Fruit fly (Drosophila melanogaster): Measurements from ENCODE around the gene tal-AA.

The tal-AA gene

DNA sequence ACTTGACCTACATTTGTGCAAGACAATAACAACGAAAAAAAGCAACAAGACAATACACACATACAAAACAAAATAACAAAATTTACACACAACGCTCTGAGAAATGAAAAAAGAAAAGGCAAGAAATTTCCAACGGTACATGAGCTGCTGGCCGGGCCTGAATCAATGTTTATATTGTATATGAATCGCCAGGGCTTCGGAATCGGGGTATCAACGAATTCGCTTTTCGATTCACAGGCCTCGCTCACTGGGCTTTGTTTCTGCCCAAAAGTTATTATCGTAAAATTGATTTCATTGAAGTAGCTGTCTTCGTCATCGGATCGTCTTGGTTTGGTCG, 3.4 kb downstream of the tal-AA start:
- peak; percentile 84 for TF ChIP-seq cg (GFP tag; optimal IDR thresholded peaks at IDR 0.05)
- peak; percentile 10 for TF ChIP-seq Blimp-1 (GFP tag; optimal IDR thresholded peaks at IDR 0.05)
- TF ChIP-seq CG2199 (GFP tag; IDR thresholded peaks at IDR 0.05) = peak; percentile 53; the same call in 1 of the 3 replicates
- peak; percentile 65 for TF ChIP-seq nom (GFP tag; optimal IDR thresholded peaks at IDR 0.05)
- peak; percentile 64 for TF ChIP-seq kni (GFP tag; optimal IDR thresholded peaks at IDR 0.05)
- no peak for TF ChIP-seq kay (GFP tag; optimal IDR thresholded peaks at IDR 0.05)
- no peak for TF ChIP-seq B-H1 (GFP tag; IDR thresholded peaks at IDR 0.05)
- no peak for TF ChIP-seq CG10565 (GFP tag; optimal IDR thresholded peaks at IDR 0.05)
- peak; percentile 66 for TF ChIP-seq pros (GFP tag; optimal IDR thresholded peaks at IDR 0.05)
- TF ChIP-seq abd-A (tag; optimal IDR thresholded peaks at IDR 0.05) = peak; percentile 24
- peak; percentile 22 for TF ChIP-seq sqz (GFP tag; optimal IDR thresholded peaks at IDR 0.05)

DNA sequence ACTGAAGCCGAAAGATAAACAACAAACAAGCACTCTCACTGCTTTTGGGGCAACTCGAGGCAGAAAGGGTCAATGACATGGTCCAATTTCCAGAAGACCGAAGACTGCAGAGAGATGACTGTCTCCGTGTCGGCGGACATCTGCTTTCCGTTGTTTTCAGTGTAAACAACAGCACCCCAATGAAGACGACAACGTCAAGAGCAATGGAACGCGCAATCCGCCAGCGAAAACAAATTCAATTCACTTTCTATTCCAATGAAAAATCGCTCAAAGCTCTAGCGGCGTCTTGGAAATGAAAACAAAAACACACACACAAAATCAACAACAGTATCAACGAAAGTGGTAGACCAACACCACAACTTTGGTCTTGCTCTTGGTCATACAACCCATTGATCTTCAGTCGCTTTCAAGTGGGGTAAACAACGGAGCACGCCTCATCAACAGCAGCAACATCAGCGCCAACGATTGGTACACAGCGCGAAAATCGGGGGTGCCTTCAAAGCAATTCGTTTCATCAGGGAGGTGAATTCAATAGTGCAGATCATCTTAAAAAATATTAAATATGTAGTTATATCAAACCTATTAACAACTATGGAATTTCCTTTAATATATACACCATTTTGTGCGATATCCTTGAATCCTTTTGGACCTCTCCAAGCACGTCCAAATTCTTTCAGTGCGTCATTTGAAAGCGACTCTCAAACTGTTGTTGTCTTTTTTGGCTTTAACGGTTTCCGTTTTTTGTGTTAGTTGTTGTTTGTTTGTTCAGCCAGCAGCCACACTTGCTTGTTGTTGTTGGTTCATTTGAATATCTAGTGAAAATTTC, 4.8 kb downstream of the tal-AA start:
- TF ChIP-seq BtbVII (GFP tag; optimal IDR thresholded peaks at IDR 0.05) (no peak), nerfin-2 (GFP tag; IDR thresholded peaks at IDR 0.05; ENCODE audit: partially characterized antibody) (no peak), CG18599 (GFP tag; optimal IDR thresholded peaks at IDR 0.05) (peak; percentile 23), Bdp1 (GFP tag; optimal IDR thresholded peaks at IDR 0.05) (no peak), seq (GFP tag; IDR thresholded peaks at IDR 0.05) (no peak), CG6813 (GFP tag; optimal IDR thresholded peaks at IDR 0.05) (no peak), Xbp1 (GFP tag; optimal IDR thresholded peaks at IDR 0.05) (peak; percentile 61), zf30C (GFP tag; optimal IDR thresholded peaks at IDR 0.05) (peak; percentile 23), YL-1 (GFP tag; optimal IDR thresholded peaks at IDR 0.05) (no peak), Sry-δ (GFP tag; optimal IDR thresholded peaks at IDR 0.05) (no peak), cas (GFP tag; IDR thresholded peaks at IDR 0.05) (no peak), CG11723 (GFP tag; optimal IDR thresholded peaks at IDR 0.05) (peak; percentile 56), jing (GFP tag; optimal IDR thresholded peaks at IDR 0.05) (peak; percentile 28), Chrac-16 (GFP tag; optimal IDR thresholded peaks at IDR 0.05) (peak; percentile 29), CG15601 (tag; optimal IDR thresholded peaks at IDR 0.05) (peak; percentile 66), HLH54F (GFP tag; optimal IDR thresholded peaks at IDR 0.05) (no peak), Tbp (GFP tag; optimal IDR thresholded peaks at IDR 0.05) (no peak), CG9727 (GFP tag; optimal IDR thresholded peaks at IDR 0.05) (peak; percentile 25), Neu2 (GFP tag; optimal IDR thresholded peaks at IDR 0.05; ENCODE audit: borderline replicate concordance) (no peak), CG3281 (GFP tag; optimal IDR thresholded peaks at IDR 0.05) (no peak), Aef1 (GFP tag; IDR thresholded peaks at IDR 0.05) (0 out of 3 replicates have a peak, but pooled peaks have one; percentile 16), CG2120 (GFP tag; optimal IDR thresholded peaks at IDR 0.05) (no peak), CG9932 (GFP tag; IDR thresholded peaks at IDR 0.05) (no peak), bcd (GFP tag; optimal IDR thresholded peaks at IDR 0.05) (peak; percentile 33), lov (optimal IDR thresholded peaks at IDR 0.05) (no peak), lov (GFP tag; IDR thresholded peaks at IDR 0.05) (0 out of 3 replicates have a peak, but pooled peaks have one; percentile 47), phol (tag; optimal IDR thresholded peaks at IDR 0.05) (peak; percentile 84), CG1529 (GFP tag; optimal IDR thresholded peaks at IDR 0.05) (peak; percentile 74), HLHmδ (GFP tag; optimal IDR thresholded peaks at IDR 0.05) (no peak), nmo (GFP tag; optimal IDR thresholded peaks at IDR 0.05) (peak; percentile 88), CG32532 (GFP tag; IDR thresholded peaks at IDR 0.05) (no peak; the same call in 1 of the 2 replicates), ATbp (GFP tag; optimal IDR thresholded peaks at IDR 0.05) (peak; percentile 79), lbe (GFP tag; optimal IDR thresholded peaks at IDR 0.05) (no peak), CG3407 (GFP tag; optimal IDR thresholded peaks at IDR 0.05) (peak; percentile 29), CG30403 (GFP tag; optimal IDR thresholded peaks at IDR 0.05) (peak; percentile 76), pros (GFP tag; optimal IDR thresholded peaks at IDR 0.05) (peak; percentile 87), Poxn (GFP tag; IDR thresholded peaks at IDR 0.05) (no peak), CG11093 (GFP tag; IDR thresholded peaks at IDR 0.05) (peak; percentile 61; the same call in 2 of the 3 replicates)
